Worm (Caenorhabditis elegans) whole organism, mixed stage, embryonic: ENCODE data around the gene ZK721.3.

Source experiments
- blmp-1 ChIP-seq: fragments of 150-350 bp; optimal IDR thresholded peaks from 2 replicates; lab custom pipeline; 2014; ENCODE audit warnings: missing biosample characterization, missing genetic modification characterization
- elt-3 ChIP-seq: fragments of 150-350 bp; optimal IDR thresholded peaks from 2 replicates; lab custom pipeline; 2014; ENCODE audit warnings: missing biosample characterization, missing genetic modification characterization
- ham-2 ChIP-seq: fragments of 200-800 bp; sonication (Bioruptor generic); optimal IDR thresholded peaks from 2 replicates; lab custom pipeline; 2018; ENCODE audit warnings: mild to moderate bottlenecking, missing genetic modification characterization, missing compliant biosample characterization
- lin-13 ChIP-seq: fragments of 150-350 bp; optimal IDR thresholded peaks from 2 replicates; lab custom pipeline; 2014; ENCODE audit warnings: missing biosample characterization, missing genetic modification characterization
- lsy-2 ChIP-seq: fragments of 150-350 bp; optimal IDR thresholded peaks from 2 replicates; lab custom pipeline; 2014; ENCODE audit warnings: missing biosample characterization, missing genetic modification characterization
- mab-5 ChIP-seq: fragments of 150-350 bp; optimal IDR thresholded peaks from 2 replicates; lab custom pipeline; 2014; ENCODE audit warnings: missing biosample characterization, missing genetic modification characterization
- mep-1 ChIP-seq: fragments of 150-350 bp; optimal IDR thresholded peaks from 2 replicates; lab custom pipeline; 2017; ENCODE audit warnings: missing biosample characterization, missing genetic modification reagents, missing genetic modification characterization, inconsistent platforms
- nhr-12 ChIP-seq: fragments of 150-350 bp; optimal IDR thresholded peaks from 2 replicates; lab custom pipeline; 2014; ENCODE audit warnings: missing biosample characterization, missing genetic modification characterization
- nhr-2 ChIP-seq: fragments of 150-350 bp; optimal IDR thresholded peaks from 2 replicates; lab custom pipeline; 2014; ENCODE audit warnings: missing biosample characterization, missing genetic modification characterization
- pha-4 ChIP-seq: fragments of 150-350 bp; optimal IDR thresholded peaks from 2 replicates; lab custom pipeline; 2018; ENCODE audit warnings: missing biosample characterization, missing genetic modification reagents, missing genetic modification characterization
- snpc-4 ChIP-seq: fragments of 150-350 bp; optimal IDR thresholded peaks from 2 replicates; lab custom pipeline; 2014; ENCODE audit warnings: missing biosample characterization, missing genetic modification characterization
- sptf-1 ChIP-seq: sonication (generic microtip); optimal IDR thresholded peaks from 2 replicates; lab custom pipeline; 2017; ENCODE audit warnings: mild to moderate bottlenecking, missing genetic modification characterization, moderate library complexity, missing compliant biosample characterization
- unc-39 ChIP-seq: fragments of 150-350 bp; optimal IDR thresholded peaks from 2 replicates; lab custom pipeline; 2014; ENCODE audit warnings: missing biosample characterization, missing genetic modification characterization
- ztf-11 ChIP-seq: fragments of 150-350 bp; optimal IDR thresholded peaks from 2 replicates; lab custom pipeline; 2014; ENCODE audit warnings: missing biosample characterization, missing genetic modification characterization

DNA sequence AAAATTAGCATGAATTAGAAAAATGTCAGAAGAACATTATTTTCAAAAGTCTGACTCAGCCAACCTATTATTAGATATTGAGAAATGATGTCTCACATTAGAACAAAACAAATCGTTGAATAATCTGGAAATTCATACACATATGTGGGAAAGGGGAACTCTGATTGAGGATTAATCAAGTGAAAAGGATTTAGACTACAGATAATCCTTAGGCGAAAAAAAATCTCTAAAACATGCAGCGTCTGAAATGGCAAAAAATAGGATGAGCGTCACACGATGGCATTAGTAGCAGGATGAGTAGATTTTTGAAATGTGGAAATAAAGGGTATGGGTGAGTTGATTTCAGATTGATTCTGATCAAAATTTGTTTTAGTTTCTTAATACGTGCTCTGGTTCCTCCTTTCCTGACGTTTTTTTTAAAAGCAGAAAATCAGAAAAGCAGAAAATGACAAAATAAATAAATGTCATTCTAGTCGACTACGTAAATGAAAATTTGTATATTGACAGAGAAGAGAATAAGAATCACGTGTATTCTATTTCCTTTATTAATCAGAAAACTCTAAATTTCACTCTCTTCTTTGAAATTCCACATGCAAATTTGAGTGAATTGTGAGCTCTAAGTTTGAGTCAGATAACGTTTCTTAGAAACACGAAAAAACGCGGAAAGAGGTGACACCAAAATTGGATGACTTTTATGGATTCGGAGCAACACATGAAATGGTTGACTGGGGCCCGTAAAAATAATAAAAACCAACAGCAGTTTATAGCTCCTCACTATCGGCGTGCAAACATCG lies 39.9 kb upstream of the ZK721.3 start:
- TF ChIP-seq snpc-4 (tag; lab: Kevin White, UChicago) (no peak), mep-1 (tag; lab: Kevin White, UChicago) (no peak), ztf-11 (tag; lab: Kevin White, UChicago) (no peak), nhr-2 (tag; lab: Kevin White, UChicago) (no peak), lin-13 (tag; lab: Kevin White, UChicago) (no peak), blmp-1 (no peak), sptf-1 (no peak), unc-39 (tag; lab: Kevin White, UChicago) (no peak), nhr-12 (tag; lab: Kevin White, UChicago) (no peak), mab-5 (tag; lab: Kevin White, UChicago) (no peak), elt-3 (tag; lab: Kevin White, UChicago) (no peak), ham-2 (no peak), lsy-2 (no peak), pha-4 (tag; lab: Kevin White, UChicago) (no peak)
